Worm (Caenorhabditis elegans) whole organism, early embryonic: Measurements from ENCODE around the gene twk-20.

Experiments used
- F13C5.2 ChIP-seq: sonication (generic microtip); optimal IDR thresholded peaks from 2 replicates; lab custom pipeline; 2017; ENCODE audit warnings: mild to moderate bottlenecking, missing genetic modification characterization, inconsistent platforms, missing compliant biosample characterization
- aly-1 ChIP-seq: sonication (generic microtip); optimal IDR thresholded peaks from 2 replicates; lab custom pipeline; 2016; ENCODE audit warnings: missing genetic modification characterization, missing compliant biosample characterization
- hmbx-1 ChIP-seq: sonication (generic microtip); optimal IDR thresholded peaks from 2 replicates; lab custom pipeline; 2016; ENCODE audit warnings: mild to moderate bottlenecking, missing genetic modification characterization, missing compliant biosample characterization
- tra-4 ChIP-seq: sonication (generic microtip); optimal IDR thresholded peaks from 2 replicates; lab custom pipeline; 2017; ENCODE audit warnings: missing genetic modification characterization, missing compliant biosample characterization

- TF ChIP-seq hmbx-1 (tag; lab: Kevin White, UChicago), result no peak
- TF ChIP-seq tra-4 (tag; lab: Kevin White, UChicago), result no peak
- no peak for TF ChIP-seq F13C5.2 (tag; lab: Kevin White, UChicago)
- TF ChIP-seq aly-1 (tag; lab: Kevin White, UChicago), result no peak
These were observed 11.1 kb downstream of the twk-20 start, which contains the start of gene C40C9.4 for ce11 chrX:13650799-13651198.
